Worm (Caenorhabditis elegans) whole organism, young adult: Measurements from ENCODE around the gene Y71H2B.8.
A peak's percentile ranks its signal among the peaks of the same experiment; 100 is the strongest.

ENCODE experiments used
- egl-18 ChIP-seq: fragments of 200-800 bp; sonication (Bioruptor generic); IDR thresholded peaks from 2 replicates; pipeline ENCODE4 v1.3.6; 2022; ENCODE audit warnings: missing genetic modification reagents, missing genetic modification characterization, missing compliant biosample characterization
- madf-10 ChIP-seq: sonication (generic microtip); optimal IDR thresholded peaks from 2 replicates; lab custom pipeline; 2016; ENCODE audit warnings: mild to moderate bottlenecking, missing genetic modification characterization, missing compliant biosample characterization
- nhr-27 ChIP-seq: fragments of 200-800 bp; sonication (Bioruptor generic); optimal IDR thresholded peaks from 2 replicates; lab custom pipeline; 2018; ENCODE audit warnings: mild to moderate bottlenecking, missing genetic modification characterization, moderate library complexity, missing compliant biosample characterization

- TF ChIP-seq madf-10 (tag; lab: Kevin White, UChicago) (peak; percentile 37), egl-18 (GFP tag; lab: Robert Waterston, UW) (no peak), nhr-27 (no peak)
These were observed 46.4 kb upstream of the Y71H2B.8 start for ce11 chrIII:2532716-2533115.
